Fruit fly (Drosophila melanogaster) whole organism, embryonic: Measurements from ENCODE around the gene Rrp5.

Source experiments
- Aef1 ChIP-seq: fragments of 200-800 bp; sonication (Bioruptor generic); IDR thresholded peaks from 3 replicates; pipeline ENCODE4 v1.3.6; 2022; ENCODE audit warnings: missing biosample characterization, missing genetic modification characterization
- B-H1 ChIP-seq: fragments of 200-800 bp; sonication (Bioruptor generic); IDR thresholded peaks from 3 replicates; pipeline ENCODE4 v1.3.6; 2022; ENCODE audit warnings: missing biosample characterization, missing genetic modification characterization
- Bdp1 ChIP-seq: fragments of 200-800 bp; sonication (Bioruptor generic); optimal IDR thresholded peaks from 3 replicates; lab custom pipeline; 2016; ENCODE audit warnings: missing biosample characterization, missing genetic modification characterization
- CG1024 ChIP-seq: fragments of 200-800 bp; sonication (Bioruptor generic); IDR thresholded peaks from 2 replicates; pipeline ENCODE4 v1.3.6; 2022; ENCODE audit warnings: missing biosample characterization, missing genetic modification characterization
- CG10959 ChIP-seq: fragments of 200-800 bp; sonication (Bioruptor generic); IDR thresholded peaks from 2 replicates; pipeline ENCODE4 v1.3.6; 2022; ENCODE audit warnings: missing biosample characterization, missing genetic modification characterization
- CG12391 ChIP-seq: fragments of 200-800 bp; sonication (Bioruptor generic); optimal IDR thresholded peaks from 3 replicates; lab custom pipeline; 2018; ENCODE audit warnings: missing biosample characterization, mild to moderate bottlenecking, missing genetic modification characterization, moderate library complexity
- CG12942 ChIP-seq: fragments of 200-800 bp; sonication (Bioruptor generic); optimal IDR thresholded peaks from 3 replicates; lab custom pipeline; 2016; ENCODE audit warnings: missing biosample characterization, missing genetic modification characterization
- CG13296 ChIP-seq: fragments of 200-800 bp; sonication (Bioruptor generic); optimal IDR thresholded peaks from 3 replicates; lab custom pipeline; 2018; ENCODE audit warnings: missing biosample characterization, mild to moderate bottlenecking, missing genetic modification characterization
- CG14050 ChIP-seq: fragments of 200-800 bp; sonication (Bioruptor generic); IDR thresholded peaks from 3 replicates; pipeline ENCODE4 v1.3.6; 2022; ENCODE audit warnings: missing biosample characterization, missing genetic modification characterization
- CG14441 ChIP-seq: fragments of 200-800 bp; sonication (Bioruptor generic); IDR thresholded peaks from 2 replicates; pipeline ENCODE4 v1.3.6; 2022; ENCODE audit warnings: missing biosample characterization, missing genetic modification characterization
- CG14860 ChIP-seq: fragments of 200-800 bp; sonication (Bioruptor generic); IDR thresholded peaks from 3 replicates; pipeline ENCODE4 v1.3.6; 2022; ENCODE audit warnings: missing biosample characterization, missing genetic modification characterization; ENCODE audit not compliant: partially characterized antibody
- CG18011 ChIP-seq: fragments of 200-800 bp; sonication (Bioruptor generic); optimal IDR thresholded peaks from 2 replicates; lab custom pipeline; 2017; ENCODE audit warnings: missing biosample characterization, missing genetic modification characterization, mild to moderate bottlenecking, moderate library complexity, missing genotype
- CG18619 ChIP-seq: fragments of 200-800 bp; sonication (Bioruptor generic); optimal IDR thresholded peaks from 3 replicates; lab custom pipeline; 2017; ENCODE audit warnings: missing biosample characterization, mild to moderate bottlenecking, missing genetic modification characterization
- CG30403 ChIP-seq: fragments of 200-800 bp; sonication (Bioruptor generic); optimal IDR thresholded peaks from 3 replicates; lab custom pipeline; 2016; ENCODE audit warnings: missing biosample characterization, missing genetic modification characterization
- CG3065 ChIP-seq: fragments of 200-800 bp; sonication (Bioruptor generic); optimal IDR thresholded peaks from 2 replicates; lab custom pipeline; 2016; ENCODE audit warnings: missing biosample characterization, missing genetic modification characterization
- CG31388 ChIP-seq: fragments of 200-800 bp; sonication (Bioruptor generic); optimal IDR thresholded peaks from 2 replicates; lab custom pipeline; 2016; ENCODE audit warnings: missing biosample characterization, missing genetic modification characterization
- CG31441 ChIP-seq: fragments of 200-800 bp; sonication (Bioruptor generic); IDR thresholded peaks from 2 replicates; pipeline ENCODE4 v1.3.6; 2022; ENCODE audit warnings: missing biosample characterization, missing genetic modification characterization
- CG33213 ChIP-seq: fragments of 200-800 bp; sonication (Bioruptor generic); optimal IDR thresholded peaks from 3 replicates; lab custom pipeline; 2016; ENCODE audit warnings: missing biosample characterization, missing genetic modification characterization
- CG6791 ChIP-seq: fragments of 200-800 bp; sonication (Bioruptor generic); IDR thresholded peaks from 3 replicates; pipeline ENCODE4 v1.3.6; 2022; ENCODE audit warnings: missing biosample characterization, missing genetic modification characterization; ENCODE audit not compliant: partially characterized antibody
- CG7987 ChIP-seq: fragments of 200-800 bp; sonication (Bioruptor generic); optimal IDR thresholded peaks from 2 replicates; lab custom pipeline; 2018; ENCODE audit warnings: missing biosample characterization, mild to moderate bottlenecking, missing genetic modification characterization, moderate library complexity
- CG8388 ChIP-seq: fragments of 200-800 bp; sonication (Bioruptor generic); optimal IDR thresholded peaks from 2 replicates; lab custom pipeline; 2019; ENCODE audit warnings: missing biosample characterization, mild to moderate bottlenecking, missing genetic modification characterization, moderate library complexity
- CG9215 ChIP-seq: fragments of 200-800 bp; sonication (Bioruptor generic); IDR thresholded peaks from 2 replicates; pipeline ENCODE4 v1.3.6; 2022; ENCODE audit warnings: missing biosample characterization, missing genetic modification characterization
- CG9817 ChIP-seq: fragments of 200-800 bp; sonication (Bioruptor generic); optimal IDR thresholded peaks from 2 replicates; lab custom pipeline; 2018; ENCODE audit warnings: missing biosample characterization, mild to moderate bottlenecking, missing genetic modification characterization, moderate library complexity
- D ChIP-seq, 2 experiments: fragments of 200-800 bp in 1 of 2; fragments of >200 bp in 1 of 2; sonication (Bioruptor generic) in 1 of 2; optimal IDR thresholded peaks; 2 replicates in 1 of 2; 3 replicates in 1 of 2; lab custom pipeline; 2017; ENCODE audit warnings: mild to moderate bottlenecking in 1 of 2, missing biosample characterization in 1 of 2, missing genetic modification characterization in 1 of 2, missing genetic modification reagents in 1 of 2
- Dek ChIP-seq: fragments of 200-800 bp; sonication (Bioruptor generic); optimal IDR thresholded peaks from 3 replicates; lab custom pipeline; 2019; ENCODE audit warnings: missing biosample characterization, mild to moderate bottlenecking, missing genetic modification characterization, moderate library complexity
- Drgx ChIP-seq: fragments of 200-800 bp; sonication (Bioruptor generic); IDR thresholded peaks from 2 replicates; pipeline ENCODE4 v1.3.6; 2022; ENCODE audit warnings: missing biosample characterization, missing genetic modification characterization
- HLHmδ ChIP-seq: fragments of 200-800 bp; sonication (Bioruptor generic); optimal IDR thresholded peaks from 2 replicates; lab custom pipeline; 2018; ENCODE audit warnings: missing biosample characterization, mild to moderate bottlenecking, missing genetic modification characterization, moderate library complexity
- Lhr ChIP-seq: fragments of 200-800 bp; sonication (Bioruptor generic); optimal IDR thresholded peaks from 3 replicates; lab custom pipeline; 2017; ENCODE audit warnings: mild to moderate bottlenecking, missing biosample characterization, missing genetic modification reagents, missing genetic modification characterization
- MBD-R2 ChIP-seq: fragments of 200-800 bp; sonication (Bioruptor generic); IDR thresholded peaks from 2 replicates; pipeline ENCODE4 v1.3.6; 2022; ENCODE audit warnings: missing biosample characterization, missing genetic modification characterization
- Ravus ChIP-seq: fragments of 200-800 bp; sonication (Bioruptor generic); IDR thresholded peaks from 2 replicates; pipeline ENCODE4 v1.3.6; 2022; ENCODE audit warnings: missing biosample characterization, missing genetic modification characterization
- Side ChIP-seq: fragments of 200-800 bp; sonication (Bioruptor generic); optimal IDR thresholded peaks from 2 replicates; lab custom pipeline; 2016; ENCODE audit warnings: missing biosample characterization, missing genetic modification characterization
- Vsx1 ChIP-seq: fragments of 200-800 bp; sonication (Bioruptor generic); optimal IDR thresholded peaks from 2 replicates; lab custom pipeline; 2017; ENCODE audit warnings: missing biosample characterization, mild to moderate bottlenecking, missing genetic modification characterization, missing genetic modification reagents
- YL-1 ChIP-seq: fragments of 200-800 bp; sonication (Bioruptor generic); optimal IDR thresholded peaks from 3 replicates; lab custom pipeline; 2017; ENCODE audit warnings: missing biosample characterization, mild to moderate bottlenecking, missing genetic modification characterization
- abd-A ChIP-seq: fragments of 200-800 bp; sonication (Bioruptor generic); optimal IDR thresholded peaks from 3 replicates; lab custom pipeline; 2019; ENCODE audit warnings: missing biosample characterization, mild to moderate bottlenecking, missing genetic modification characterization, moderate library complexity
- cad ChIP-seq: fragments of >200 bp; optimal IDR thresholded peaks from 2 replicates; lab custom pipeline; 2017; ENCODE audit warnings: missing biosample characterization, missing genetic modification characterization
- dmrt99B ChIP-seq: fragments of 200-800 bp; sonication (Bioruptor generic); optimal IDR thresholded peaks from 2 replicates; lab custom pipeline; 2018; ENCODE audit warnings: missing biosample characterization, mild to moderate bottlenecking, missing genetic modification characterization, moderate library complexity
- ems ChIP-seq: fragments of 200-800 bp; sonication (Bioruptor generic); optimal IDR thresholded peaks from 3 replicates; lab custom pipeline; 2016; ENCODE audit warnings: missing biosample characterization, missing genetic modification characterization
- gsb-n ChIP-seq: fragments of 200-800 bp; sonication (Bioruptor generic); optimal IDR thresholded peaks from 3 replicates; lab custom pipeline; 2018; ENCODE audit warnings: missing biosample characterization, mild to moderate bottlenecking, missing genetic modification characterization
- gt ChIP-seq: fragments of 200-800 bp; sonication (Bioruptor generic); IDR thresholded peaks from 2 replicates; pipeline ENCODE4 v1.3.6; 2022; ENCODE audit warnings: missing biosample characterization, missing genetic modification characterization
- ham ChIP-seq: fragments of 200-800 bp; sonication (Bioruptor generic); IDR thresholded peaks from 2 replicates; pipeline ENCODE4 v1.3.6; 2022; ENCODE audit warnings: missing biosample characterization, missing genetic modification characterization
- hth ChIP-seq: fragments of >200 bp; optimal IDR thresholded peaks from 2 replicates; lab custom pipeline; 2017; ENCODE audit warnings: inconsistent platforms
- ind ChIP-seq: fragments of 200-800 bp; sonication (Bioruptor generic); optimal IDR thresholded peaks from 3 replicates; lab custom pipeline; 2016; ENCODE audit warnings: missing biosample characterization, missing genetic modification characterization
- kni ChIP-seq: fragments of 200-800 bp; sonication (Bioruptor generic); optimal IDR thresholded peaks from 3 replicates; lab custom pipeline; 2017; ENCODE audit warnings: mild to moderate bottlenecking, missing biosample characterization, missing genetic modification reagents, missing genetic modification characterization
- lab ChIP-seq: fragments of 200-800 bp; sonication (Bioruptor generic); optimal IDR thresholded peaks from 3 replicates; lab custom pipeline; 2017; ENCODE audit warnings: missing biosample characterization, missing genetic modification characterization, mild to moderate bottlenecking, moderate library complexity, missing genetic modification reagents
- onecut ChIP-seq: fragments of 200-800 bp; sonication (Bioruptor generic); IDR thresholded peaks from 2 replicates; pipeline ENCODE4 v1.3.6; 2022; ENCODE audit warnings: missing biosample characterization, missing genetic modification characterization
- p53 ChIP-seq: fragments of 200-800 bp; sonication (Bioruptor generic); optimal IDR thresholded peaks from 2 replicates; lab custom pipeline; 2016; ENCODE audit warnings: missing biosample characterization, missing genetic modification characterization
- slou ChIP-seq: fragments of 200-800 bp; sonication (Bioruptor generic); optimal IDR thresholded peaks from 3 replicates; lab custom pipeline; 2016; ENCODE audit warnings: missing biosample characterization, missing genetic modification characterization
- unc-4 ChIP-seq: fragments of 200-800 bp; sonication (Bioruptor generic); IDR thresholded peaks from 2 replicates; pipeline ENCODE4 v1.3.6; 2022; ENCODE audit warnings: missing biosample characterization, missing genetic modification characterization; ENCODE audit not compliant: partially characterized antibody

Rrp5 gene

DNA sequence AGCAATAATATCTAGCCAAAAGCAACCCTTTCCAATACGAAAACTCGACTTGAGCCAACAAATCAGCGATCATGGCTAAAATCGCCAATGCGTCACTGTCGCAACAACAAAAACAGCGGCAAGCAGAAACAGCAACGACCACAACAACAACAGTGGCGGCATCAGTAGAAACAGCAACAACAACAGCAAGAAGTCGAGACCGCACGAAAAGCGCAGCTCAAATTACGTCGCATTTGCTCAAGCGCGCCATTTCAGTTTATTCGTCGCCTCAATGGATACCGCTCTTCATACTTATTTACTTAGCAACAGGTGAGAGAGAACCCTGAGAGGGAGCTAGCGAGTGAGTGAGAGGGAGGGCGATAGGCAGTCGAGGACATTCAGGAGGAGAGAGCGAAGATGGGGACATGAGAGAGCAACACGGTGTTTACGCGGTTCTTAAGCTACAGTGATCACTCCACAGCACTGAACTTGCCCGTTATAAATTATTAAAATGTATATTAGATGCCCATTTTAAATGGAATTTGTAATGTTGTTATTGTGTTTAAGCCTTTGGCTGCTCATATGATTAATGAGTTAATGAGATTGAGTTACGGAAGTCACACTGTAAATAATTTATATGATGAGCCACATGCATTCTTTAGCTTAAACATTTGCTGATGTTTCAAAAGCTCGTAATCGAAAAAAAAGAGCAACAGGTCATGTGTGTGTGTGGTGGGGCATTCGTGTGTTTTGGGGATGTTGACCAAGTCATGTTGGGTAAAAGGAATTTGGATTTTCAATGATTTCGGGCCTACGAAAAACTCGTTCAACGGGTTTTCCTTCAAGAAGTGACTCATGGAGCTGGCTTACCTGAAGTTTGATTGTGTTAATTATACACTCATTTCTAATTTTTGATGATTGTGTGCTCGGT is 37.3 kb downstream of the Rrp5 start (continued):
- TF ChIP-seq CG3065 (peak; percentile 22), slou (GFP tag; lab: Kevin White, UChicago) (peak; percentile 41), p53 (GFP tag; lab: Kevin White, UChicago) (no peak), Aef1 (GFP tag; lab: Robert Waterston, UW) (peak; percentile 76), CG9817 (peak; percentile 83), unc-4 (GFP tag; lab: Robert Waterston, UW) (no peak), D (optimal IDR thresholded peaks at IDR 0.05; lab: Kevin White, UChicago) (no peak), D (GFP tag; optimal IDR thresholded peaks at IDR 0.05; lab: Kevin White, UChicago) (peak; percentile 45), Vsx1 (GFP tag; lab: Kevin White, UChicago) (peak; percentile 70), CG6791 (no peak), CG18619 (peak; percentile 73), HLHmδ (GFP tag; lab: Kevin White, UChicago) (no peak), CG10959 (peak; percentile 83), Dek (tag; lab: Kevin White, UChicago) (peak; percentile 77), lab (GFP tag; lab: Kevin White, UChicago) (peak; percentile 84), Lhr (peak; percentile 35), ind (GFP tag; lab: Kevin White, UChicago) (peak; percentile 63), YL-1 (GFP tag; lab: Kevin White, UChicago) (no peak), gsb-n (tag; lab: Kevin White, UChicago) (peak; percentile 79), kni (GFP tag; lab: Kevin White, UChicago) (peak; percentile 38), CG12391 (tag; lab: Kevin White, UChicago) (peak; percentile 80), CG14441 (GFP tag; lab: Robert Waterston, UW) (peak; percentile 89), MBD-R2 (GFP tag; lab: Robert Waterston, UW) (peak; percentile 61; the same call in 1 of the 2 replicates), abd-A (tag; lab: Kevin White, UChicago) (no peak), CG18011 (GFP tag; lab: Kevin White, UChicago) (peak; percentile 52), CG9215 (peak; percentile 75), Drgx (GFP tag; lab: Robert Waterston, UW) (peak; percentile 94), cad (GFP tag; lab: Kevin White, UChicago) (no peak), CG13296 (GFP tag; lab: Kevin White, UChicago) (peak; percentile 66), Bdp1 (GFP tag; lab: Kevin White, UChicago) (peak; percentile 52), ems (GFP tag; lab: Kevin White, UChicago) (peak; percentile 53), ham (no peak), onecut (GFP tag; lab: Robert Waterston, UW) (peak; percentile 73), CG8388 (GFP tag; lab: Kevin White, UChicago) (peak; percentile 65), Side (GFP tag; lab: Kevin White, UChicago) (peak; percentile 58), CG30403 (GFP tag; lab: Kevin White, UChicago) (peak; percentile 84), CG12942 (GFP tag; lab: Kevin White, UChicago) (peak; percentile 58), CG7987 (peak; percentile 63), dmrt99B (tag; lab: Kevin White, UChicago) (peak; percentile 81), CG31388 (peak; percentile 22), Ravus (no peak; the same call in none of the 2 replicates), CG14860 (GFP tag; lab: Robert Waterston, UW) (no peak), CG31441 (GFP tag; lab: Robert Waterston, UW) (peak; percentile 72), gt (GFP tag; lab: Robert Waterston, UW) (no peak), CG33213 (GFP tag; lab: Kevin White, UChicago) (peak; percentile 71), B-H1 (GFP tag; lab: Robert Waterston, UW) (peak; percentile 69), CG1024 (GFP tag; lab: Robert Waterston, UW) (no peak), CG14050 (GFP tag; lab: Robert Waterston, UW) (peak; percentile 67), hth (lab: Kevin White, UChicago) (no peak)
